Worm (Caenorhabditis elegans) whole organism, young adult: ENCODE measurements around the gene R02D5.1.

Source experiments
- B0336.3 ChIP-seq: fragments of 200-800 bp; sonication (Bioruptor generic); IDR thresholded peaks from 2 replicates; pipeline ENCODE4 v1.3.6; 2022; ENCODE audit warnings: missing genetic modification characterization, missing compliant biosample characterization
- F22D6.2 ChIP-seq: sonication (generic microtip); optimal IDR thresholded peaks from 2 replicates; lab custom pipeline; 2016; ENCODE audit warnings: mild to moderate bottlenecking, missing genetic modification characterization, missing compliant biosample characterization
- F37B4.10 ChIP-seq: fragments of 200-800 bp; sonication (Bioruptor generic); IDR thresholded peaks from 2 replicates; pipeline ENCODE4 v1.3.6; 2022; ENCODE audit warnings: missing genetic modification characterization, missing compliant biosample characterization
- Y95B8A.8 ChIP-seq: fragments of 200-800 bp; sonication (Bioruptor generic); IDR thresholded peaks from 2 replicates; pipeline ENCODE4 v1.3.6; 2022; ENCODE audit warnings: missing genetic modification reagents, missing genetic modification characterization, missing compliant biosample characterization
- ZK185.1 ChIP-seq: sonication (generic microtip); optimal IDR thresholded peaks from 2 replicates; lab custom pipeline; 2016; ENCODE audit warnings: mild to moderate bottlenecking, missing genetic modification characterization, missing compliant biosample characterization; ENCODE audit not compliant: poor library complexity, severe bottlenecking
- ceh-40 ChIP-seq: fragments of 200-800 bp; sonication (Bioruptor generic); IDR thresholded peaks from 2 replicates; pipeline ENCODE4 v1.3.6; 2022; ENCODE audit warnings: missing genetic modification characterization, missing compliant biosample characterization
- ceh-91 ChIP-seq: fragments of 200-800 bp; sonication (Bioruptor generic); IDR thresholded peaks from 2 replicates; pipeline ENCODE4 v1.3.6; 2022; ENCODE audit warnings: missing genetic modification reagents, missing genetic modification characterization, missing compliant biosample characterization
- dox-1 ChIP-seq: fragments of 200-800 bp; sonication (Bioruptor generic); IDR thresholded peaks from 2 replicates; pipeline ENCODE4 v1.3.6; 2022; ENCODE audit warnings: missing genetic modification reagents, missing genetic modification characterization, missing compliant biosample characterization
- dpl-1 ChIP-seq: fragments of 150-350 bp; optimal IDR thresholded peaks from 2 replicates; lab custom pipeline; 2014; ENCODE audit warnings: missing biosample characterization, missing genetic modification reagents, missing genetic modification characterization
- hrde-1 ChIP-seq: sonication (generic microtip); optimal IDR thresholded peaks from 2 replicates; lab custom pipeline; 2016; ENCODE audit warnings: missing genetic modification characterization, mild to moderate bottlenecking, missing compliant biosample characterization, moderate library complexity, missing genotype, missing genetic modification reagents, borderline replicate concordance
- snpc-4 ChIP-seq, 5 experiments: fragments of 150-350 bp in 1 of 5; sonication (generic microtip) in 4 of 5; optimal IDR thresholded peaks; 2 replicates each; lab custom pipeline; 2014 to 2018; ENCODE audit warnings: missing genetic modification characterization in 5 of 5, missing biosample characterization in 3 of 5, antibody characterized with exemption in 2 of 5, mild to moderate bottlenecking in 2 of 5, missing compliant biosample characterization in 2 of 5, missing genotype in 2 of 5, moderate library complexity in 2 of 5, missing genetic modification reagents in 1 of 5
- sptf-2 ChIP-seq: fragments of 200-800 bp; sonication (Bioruptor generic); optimal IDR thresholded peaks from 2 replicates; lab custom pipeline; 2018; ENCODE audit warnings: mild to moderate bottlenecking, missing genetic modification characterization, missing compliant biosample characterization
- unc-62 ChIP-seq: fragments of 150-350 bp; optimal IDR thresholded peaks from 2 replicates; lab custom pipeline; 2014; ENCODE audit warnings: missing biosample characterization, missing genetic modification reagents, missing genetic modification characterization
- ztf-6 ChIP-seq: fragments of 200-800 bp; sonication (Bioruptor generic); IDR thresholded peaks from 2 replicates; pipeline ENCODE4 v1.3.6; 2022; ENCODE audit warnings: missing genetic modification reagents, missing genetic modification characterization, missing compliant biosample characterization

DNA sequence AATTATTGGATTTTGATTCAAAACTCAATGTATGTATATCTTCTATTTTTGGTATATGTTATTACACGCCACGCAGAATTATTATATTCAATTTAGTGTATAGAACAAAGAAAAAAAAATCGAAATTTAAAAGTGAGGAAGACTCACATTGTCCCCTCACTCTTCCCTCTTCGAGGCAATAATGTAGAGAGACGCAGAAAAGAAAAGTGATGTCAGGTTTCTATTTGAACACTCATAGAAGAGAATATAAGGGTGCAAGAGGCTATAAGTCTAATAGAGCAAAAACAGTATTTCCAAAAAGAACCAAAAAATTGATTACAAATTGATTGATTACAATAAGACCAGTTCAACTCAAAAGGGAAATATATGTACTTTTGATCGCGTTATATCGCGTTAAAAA lies 40.5 kb downstream of the R02D5.1 start:
- TF ChIP-seq dpl-1 (no peak), dox-1 (GFP tag; lab: Robert Waterston, UW) (no peak), ztf-6 (GFP tag; lab: Robert Waterston, UW) (no peak), hrde-1 (no peak), ceh-91 (GFP tag; lab: Robert Waterston, UW) (no peak), unc-62 (GFP tag; lab: Kevin White, UChicago) (no peak), Y95B8A.8 (no peak), F37B4.10 (GFP tag; lab: Robert Waterston, UW) (no peak), snpc-4 (GFP tag; optimal IDR thresholded peaks at IDR 0.05; lab: Kevin White, UChicago) (no peak), snpc-4 (tag; optimal IDR thresholded peaks at IDR 0.05; lab: Kevin White, UChicago) (no peak), sptf-2 (GFP tag; lab: Kevin White, UChicago) (no peak), ZK185.1 (tag; lab: Kevin White, UChicago) (no peak), B0336.3 (GFP tag; lab: Robert Waterston, UW) (no peak), F22D6.2 (tag; lab: Kevin White, UChicago) (no peak), ceh-40 (GFP tag; lab: Robert Waterston, UW) (no peak)
